Worm (Caenorhabditis elegans) whole organism, L1 larva: ENCODE measurements around the gene sng-1.
A peak's percentile ranks its signal among the peaks of the same experiment; 100 is the strongest.

Experiments
- C04F5.9 ChIP-seq: sonication (generic microtip); optimal IDR thresholded peaks from 2 replicates; lab custom pipeline; 2016; ENCODE audit warnings: missing genetic modification characterization, missing compliant biosample characterization
- F16B12.6 ChIP-seq: fragments of 150-350 bp; optimal IDR thresholded peaks from 2 replicates; lab custom pipeline; 2014; ENCODE audit warnings: missing biosample characterization, missing genetic modification characterization
- aly-2 ChIP-seq: fragments of 150-350 bp; optimal IDR thresholded peaks from 2 replicates; lab custom pipeline; 2014; ENCODE audit warnings: missing biosample characterization, missing genetic modification characterization
- blmp-1 ChIP-seq: fragments of 150-350 bp; optimal IDR thresholded peaks from 2 replicates; lab custom pipeline; 2014; ENCODE audit warnings: missing biosample characterization, missing genetic modification characterization
- ceh-63 ChIP-seq: fragments of 200-800 bp; sonication (Bioruptor generic); optimal IDR thresholded peaks from 2 replicates; lab custom pipeline; 2018; ENCODE audit warnings: mild to moderate bottlenecking, missing genetic modification characterization, missing compliant biosample characterization
- ceh-8 ChIP-seq: fragments of 200-800 bp; sonication (Bioruptor generic); optimal IDR thresholded peaks from 2 replicates; lab custom pipeline; 2018; ENCODE audit warnings: mild to moderate bottlenecking, missing genetic modification characterization, moderate library complexity, missing compliant biosample characterization
- ceh-88 ChIP-seq: fragments of 200-800 bp; sonication (Bioruptor generic); IDR thresholded peaks from 2 replicates; pipeline ENCODE4 v1.3.6; 2022; ENCODE audit warnings: missing genetic modification characterization, missing compliant biosample characterization
- efl-1 ChIP-seq, 4 experiments: fragments of 150-350 bp; optimal IDR thresholded peaks in 3 of 4; peaks in 1 of 4; 1 replicate in 1 of 4; 2 replicates in 3 of 4; lab custom pipeline; 2014; ENCODE audit warnings: missing biosample characterization in 2 of 4, missing genetic modification characterization in 2 of 4, missing genetic modification reagents in 2 of 4
- efl-3 ChIP-seq: fragments of 200-800 bp; sonication (Bioruptor generic); optimal IDR thresholded peaks from 2 replicates; lab custom pipeline; 2018; ENCODE audit warnings: mild to moderate bottlenecking, missing genetic modification characterization, missing compliant biosample characterization
- egl-13 ChIP-seq: sonication (generic microtip); optimal IDR thresholded peaks from 2 replicates; lab custom pipeline; 2016; ENCODE audit warnings: missing genotype, missing genetic modification reagents, missing genetic modification characterization, missing compliant biosample characterization
- egl-27 ChIP-seq, 2 experiments: fragments of 150-350 bp in 1 of 2; sonication (generic microtip); optimal IDR thresholded peaks; 3 replicates each; lab custom pipeline; 2017 to 2018; ENCODE audit warnings: missing biosample characterization in 2 of 2, missing genetic modification characterization in 2 of 2, missing genetic modification reagents in 2 of 2
- elt-2 ChIP-seq: sonication (generic microtip); optimal IDR thresholded peaks from 2 replicates; lab custom pipeline; 2016; ENCODE audit warnings: missing genetic modification characterization, mild to moderate bottlenecking, inconsistent platforms, missing compliant biosample characterization, missing genetic modification reagents
- elt-3 ChIP-seq, 6 experiments: fragments of 150-350 bp in 1 of 6; sonication (generic microtip); optimal IDR thresholded peaks; 2 replicates each; lab custom pipeline; 2017 to 2018; ENCODE audit warnings: missing biosample characterization in 6 of 6, missing genetic modification characterization in 6 of 6, inconsistent platforms in 1 of 6
- ets-5 ChIP-seq: fragments of 200-800 bp; sonication (Bioruptor generic); IDR thresholded peaks from 2 replicates; pipeline ENCODE4 v1.3.6; 2022; ENCODE audit warnings: missing genetic modification characterization, missing compliant biosample characterization
- fkh-8 ChIP-seq: sonication (generic microtip); optimal IDR thresholded peaks from 2 replicates; lab custom pipeline; 2016; ENCODE audit warnings: mild to moderate bottlenecking, missing genetic modification characterization, missing compliant biosample characterization
- fos-1 ChIP-seq: fragments of 150-350 bp; optimal IDR thresholded peaks from 2 replicates; lab custom pipeline; 2014; ENCODE audit warnings: missing biosample characterization, missing genetic modification characterization
- grh-1 ChIP-seq: fragments of 200-800 bp; sonication (Bioruptor generic); IDR thresholded peaks from 2 replicates; pipeline ENCODE4 v1.3.6; 2022; ENCODE audit warnings: missing genetic modification reagents, missing genetic modification characterization, missing compliant biosample characterization
- hpl-2 ChIP-seq: fragments of 150-350 bp; optimal IDR thresholded peaks from 2 replicates; lab custom pipeline; 2014; ENCODE audit warnings: missing biosample characterization, missing genetic modification reagents, missing genetic modification characterization
- lin-13 ChIP-seq: fragments of 150-350 bp; optimal IDR thresholded peaks from 2 replicates; lab custom pipeline; 2014; ENCODE audit warnings: missing biosample characterization, missing genetic modification reagents, missing genetic modification characterization
- lin-14 ChIP-seq: fragments of 200-800 bp; sonication (Bioruptor generic); optimal IDR thresholded peaks from 2 replicates; lab custom pipeline; 2018; ENCODE audit warnings: mild to moderate bottlenecking, missing genetic modification characterization, moderate library complexity, missing compliant biosample characterization
- lin-15B ChIP-seq: fragments of 150-350 bp; sonication (generic microtip); optimal IDR thresholded peaks from 3 replicates; lab custom pipeline; 2014; ENCODE audit warnings: missing biosample characterization, missing genetic modification characterization
- lin-35 ChIP-seq, 2 experiments: fragments of 150-350 bp; optimal IDR thresholded peaks; 2 replicates each; lab custom pipeline; 2014; ENCODE audit warnings: missing biosample characterization in 2 of 2, missing genetic modification characterization in 2 of 2, missing genetic modification reagents in 2 of 2
- lin-39 ChIP-seq: fragments of 150-350 bp; optimal IDR thresholded peaks from 2 replicates; lab custom pipeline; 2014; ENCODE audit warnings: missing biosample characterization, missing genetic modification reagents, missing genetic modification characterization
- lsy-2 ChIP-seq, 2 experiments: fragments of 150-350 bp; optimal IDR thresholded peaks; 2 replicates each; lab custom pipeline; 2014; ENCODE audit warnings: missing biosample characterization in 2 of 2, missing genetic modification characterization in 2 of 2
- mdl-1 ChIP-seq, 2 experiments: fragments of 150-350 bp; optimal IDR thresholded peaks; 2 replicates each; lab custom pipeline; 2014 to 2017; ENCODE audit warnings: missing biosample characterization in 2 of 2, missing genetic modification characterization in 2 of 2, inconsistent platforms in 1 of 2
- mef-2 ChIP-seq: fragments of 150-350 bp; optimal IDR thresholded peaks from 2 replicates; lab custom pipeline; 2014; ENCODE audit warnings: missing biosample characterization, missing genetic modification characterization
- nhr-12 ChIP-seq: sonication (generic microtip); optimal IDR thresholded peaks from 2 replicates; lab custom pipeline; 2017; ENCODE audit warnings: missing biosample characterization, missing genetic modification characterization
- nhr-20 ChIP-seq: sonication (generic microtip); optimal IDR thresholded peaks from 2 replicates; lab custom pipeline; 2016; ENCODE audit warnings: mild to moderate bottlenecking, missing genetic modification characterization, missing compliant biosample characterization
- nhr-237 ChIP-seq: fragments of 150-350 bp; optimal IDR thresholded peaks from 2 replicates; lab custom pipeline; 2014; ENCODE audit warnings: missing biosample characterization, missing genetic modification characterization
- nhr-71 ChIP-seq: sonication (generic microtip); optimal IDR thresholded peaks from 2 replicates; lab custom pipeline; 2016; ENCODE audit warnings: mild to moderate bottlenecking, missing genetic modification characterization, moderate library complexity, missing compliant biosample characterization
- nhr-77 ChIP-seq: fragments of 150-350 bp; optimal IDR thresholded peaks from 2 replicates; lab custom pipeline; 2014; ENCODE audit warnings: missing biosample characterization, missing genetic modification characterization
- nhr-84 ChIP-seq: sonication (generic microtip); optimal IDR thresholded peaks from 2 replicates; lab custom pipeline; 2017; ENCODE audit warnings: missing biosample characterization, missing genetic modification characterization
- nhr-85 ChIP-seq: sonication (generic microtip); peaks from one replicate; lab custom pipeline; 2016; ENCODE audit warnings: missing genetic modification characterization, inconsistent platforms, missing compliant biosample characterization
- nhr-90 ChIP-seq: sonication (generic microtip); optimal IDR thresholded peaks from 2 replicates; lab custom pipeline; 2016; ENCODE audit warnings: mild to moderate bottlenecking, missing genetic modification characterization, missing compliant biosample characterization; ENCODE audit not compliant: poor library complexity
- pag-3 ChIP-seq: sonication (generic microtip); optimal IDR thresholded peaks from 2 replicates; lab custom pipeline; 2017; ENCODE audit warnings: missing genetic modification characterization, mild to moderate bottlenecking, missing compliant biosample characterization, antibody characterized with exemption, borderline replicate concordance; ENCODE audit not compliant: insufficient read depth
- skn-1 ChIP-seq: fragments of 150-350 bp; optimal IDR thresholded peaks from 2 replicates; lab custom pipeline; 2014; ENCODE audit warnings: missing biosample characterization, missing genetic modification characterization
- snpc-4 ChIP-seq: fragments of 150-350 bp; optimal IDR thresholded peaks from 2 replicates; lab custom pipeline; 2014; ENCODE audit warnings: missing biosample characterization, missing genetic modification characterization
- snu-23 ChIP-seq: sonication (generic microtip); optimal IDR thresholded peaks from 2 replicates; lab custom pipeline; 2016; ENCODE audit warnings: missing genetic modification characterization, missing compliant biosample characterization
- sox-4 ChIP-seq: sonication (generic microtip); optimal IDR thresholded peaks from 2 replicates; lab custom pipeline; 2016; ENCODE audit warnings: missing genetic modification characterization, missing compliant biosample characterization
- sptf-1 ChIP-seq: fragments of 150-350 bp; optimal IDR thresholded peaks from 2 replicates; lab custom pipeline; 2014; ENCODE audit warnings: missing biosample characterization, missing genetic modification characterization
- unc-86 ChIP-seq: sonication (generic microtip); optimal IDR thresholded peaks from 2 replicates; lab custom pipeline; 2016; ENCODE audit warnings: missing genetic modification characterization, missing compliant biosample characterization
- zag-1 ChIP-seq: fragments of 150-350 bp; optimal IDR thresholded peaks from 2 replicates; lab custom pipeline; 2014; ENCODE audit warnings: missing biosample characterization, missing genetic modification characterization
- zip-4 ChIP-seq: fragments of 200-800 bp; sonication (Bioruptor generic); optimal IDR thresholded peaks from 2 replicates; lab custom pipeline; 2018; ENCODE audit warnings: mild to moderate bottlenecking, missing genetic modification characterization, moderate library complexity, missing compliant biosample characterization
- ztf-11 ChIP-seq, 2 experiments: sonication (generic microtip); optimal IDR thresholded peaks; 2 replicates each; lab custom pipeline; 2016 to 2017; ENCODE audit warnings: missing genetic modification characterization in 2 of 2, missing biosample characterization in 1 of 2, missing compliant biosample characterization in 1 of 2
- ztf-4 ChIP-seq: fragments of 150-350 bp; optimal IDR thresholded peaks from 2 replicates; lab custom pipeline; 2014; ENCODE audit warnings: missing biosample characterization, missing genetic modification characterization

Gene sng-1

DNA sequence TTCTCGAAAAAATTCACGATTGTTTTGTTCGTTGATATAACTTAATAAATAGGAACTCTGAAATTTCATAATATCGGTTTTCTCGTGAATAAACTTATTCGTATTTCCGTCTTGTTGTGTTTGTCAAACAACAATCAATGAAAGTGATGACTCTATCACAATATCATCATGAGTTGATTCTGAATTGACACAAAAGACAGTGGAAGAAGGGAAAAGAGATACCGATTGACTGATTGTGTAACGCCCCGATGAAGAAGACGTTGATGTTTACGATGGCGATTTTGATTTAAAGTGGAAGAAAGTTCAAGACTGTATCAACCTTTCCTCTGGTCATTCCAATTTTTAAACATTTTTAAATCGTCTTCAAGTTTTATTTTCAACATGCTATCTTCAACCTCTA is 2.2 kb downstream of the sng-1 start, which contains the start of gene ttr-59:
Gene ttr-59 (plus strand): TSS at position 218 of the 400 bp plus-strand sequence.
- TF ChIP-seq blmp-1 (tag; lab: Kevin White, UChicago) (peak; percentile 88), nhr-20 (tag; lab: Kevin White, UChicago) (no peak), fos-1 (tag; lab: Kevin White, UChicago) (no peak), snu-23 (GFP tag; lab: Kevin White, UChicago) (peak; percentile 19), ztf-4 (no peak), elt-3 (tag; optimal IDR thresholded peaks at IDR 0.05; lab: Kevin White, UChicago) (peak in 2 of 6 experiments; percentile 9 to 64), mef-2 (no peak), snpc-4 (no peak), lin-14 (GFP tag; lab: Kevin White, UChicago) (peak; percentile 35), skn-1 (peak; percentile 24), lin-35 (GFP tag; optimal IDR thresholded peaks at IDR 0.05; lab: Kevin White, UChicago) (peak in 1 of 2 experiments; percentile 19), sptf-1 (no peak), nhr-71 (tag; lab: Kevin White, UChicago) (peak; percentile 0), aly-2 (tag; lab: Kevin White, UChicago) (no peak), nhr-85 (tag; lab: Kevin White, UChicago) (peak; percentile 72)

ce11 chrX:7330685-7331196 is 3.3 kb downstream of the sng-1 start, which contains the start of gene ttr-30:
Gene ttr-30, plus strand, starts transcription at chrX:7330949.
- TF ChIP-seq elt-2 (no peak), nhr-12 (tag; lab: Kevin White, UChicago) (no peak), blmp-1 (tag; lab: Kevin White, UChicago) (peak; percentile 34), lin-14 (GFP tag; lab: Kevin White, UChicago) (peak; percentile 6), nhr-85 (tag; lab: Kevin White, UChicago) (peak; percentile 58), elt-3 (tag; optimal IDR thresholded peaks at IDR 0.05; lab: Kevin White, UChicago) (peak in 1 of 6 experiments; percentile 64)

ce11 chrX:7334302-7334724 is 6.9 kb downstream of the sng-1 start, which contains the start of gene epg-7:
Gene epg-7, plus strand, starts transcription at chrX:7334714.
- TF ChIP-seq nhr-237 (tag; lab: Kevin White, UChicago) (peak; percentile 75), F16B12.6 (tag; lab: Kevin White, UChicago) (peak; percentile 94), ceh-88 (GFP tag; lab: Robert Waterston, UW) (peak; percentile 87), lin-13 (GFP tag; lab: Kevin White, UChicago) (peak; percentile 94), sox-4 (tag; lab: Kevin White, UChicago) (peak; percentile 86), nhr-71 (tag; lab: Kevin White, UChicago) (peak; percentile 99), snu-23 (GFP tag; lab: Kevin White, UChicago) (peak; percentile 99), nhr-77 (tag; lab: Kevin White, UChicago) (peak; percentile 94), elt-2 (peak; percentile 89), ceh-63 (GFP tag; lab: Kevin White, UChicago) (no peak), fkh-8 (peak; percentile 98), elt-3 (tag; optimal IDR thresholded peaks at IDR 0.05; lab: Kevin White, UChicago) (peak in 3 of 6 experiments; percentile 7 to 88 (median 86)), sptf-1 (no peak), egl-27 (tag; optimal IDR thresholded peaks at IDR 0.05; lab: Kevin White, UChicago) (peak; percentile 42 to 46), lsy-2 (tag; optimal IDR thresholded peaks at IDR 0.05; lab: Kevin White, UChicago) (peak; percentile 89 to 93), grh-1 (GFP tag; lab: Robert Waterston, UW) (peak; percentile 89), lin-35 (GFP tag; optimal IDR thresholded peaks at IDR 0.05; lab: Kevin White, UChicago) (peak; percentile 84 to 90), unc-86 (tag; lab: Kevin White, UChicago) (peak; percentile 94), hpl-2 (GFP tag; lab: Kevin White, UChicago) (peak; percentile 51), mdl-1 (tag; optimal IDR thresholded peaks at IDR 0.05; lab: Kevin White, UChicago) (peak; percentile 93 to 98), efl-1 (optimal IDR thresholded peaks at IDR 0.05; lab: Kevin White, UChicago) (peak; percentile 81 to 85), efl-1 (GFP tag; optimal IDR thresholded peaks at IDR 0.05 in 1 of 2; lab: Kevin White, UChicago) (peak; percentile 67 to 97), mef-2 (peak; percentile 73), zag-1 (tag; lab: Kevin White, UChicago) (peak; percentile 90), skn-1 (peak; percentile 50), lin-39 (tag; lab: Kevin White, UChicago) (peak; percentile 87), efl-3 (GFP tag; lab: Kevin White, UChicago) (peak; percentile 4), nhr-84 (no peak), ceh-8 (peak; percentile 95), lin-15B (tag; lab: Kevin White, UChicago) (peak; percentile 64), ztf-11 (tag; optimal IDR thresholded peaks at IDR 0.05; lab: Kevin White, UChicago) (peak in 1 of 2 experiments; percentile 89), ets-5 (GFP tag; lab: Robert Waterston, UW) (no peak), nhr-90 (tag; lab: Kevin White, UChicago) (peak; percentile 95), nhr-85 (tag; lab: Kevin White, UChicago) (peak; percentile 99), egl-13 (tag; lab: Kevin White, UChicago) (peak; percentile 95), C04F5.9 (tag; lab: Kevin White, UChicago) (peak; percentile 72), zip-4 (peak; percentile 84), pag-3 (tag; lab: Kevin White, UChicago) (no peak)
